Worm (Caenorhabditis elegans) whole organism, late embryonic: ENCODE results near the gene T06A1.5.

Experiments
- C08G9.2 ChIP-seq: sonication (generic microtip); optimal IDR thresholded peaks from 2 replicates; lab custom pipeline; 2016; ENCODE audit warnings: mild to moderate bottlenecking, missing genetic modification characterization, moderate library complexity, missing compliant biosample characterization
- C38D4.7 ChIP-seq: fragments of 200-800 bp; sonication (Bioruptor generic); optimal IDR thresholded peaks from 2 replicates; lab custom pipeline; 2018; ENCODE audit warnings: mild to moderate bottlenecking, missing genetic modification characterization, moderate library complexity, missing compliant biosample characterization
- F13H6.1 ChIP-seq: sonication (generic microtip); optimal IDR thresholded peaks from 2 replicates; lab custom pipeline; 2016; ENCODE audit warnings: missing genetic modification characterization, missing compliant biosample characterization
- K02D7.2 ChIP-seq: sonication (generic microtip); optimal IDR thresholded peaks from 2 replicates; lab custom pipeline; 2017; ENCODE audit warnings: mild to moderate bottlenecking, missing genetic modification characterization, missing compliant biosample characterization
- ama-1 ChIP-seq: fragments of 150-350 bp; optimal IDR thresholded peaks from 2 replicates; lab custom pipeline; 2014
- ceh-19 ChIP-seq: fragments of 200-800 bp; sonication (Bioruptor generic); optimal IDR thresholded peaks from 2 replicates; lab custom pipeline; 2018; ENCODE audit warnings: mild to moderate bottlenecking, missing genetic modification characterization, missing compliant biosample characterization
- ceh-2 ChIP-seq: sonication (generic microtip); optimal IDR thresholded peaks from 2 replicates; lab custom pipeline; 2016; ENCODE audit warnings: missing genotype, missing genetic modification characterization, missing compliant biosample characterization
- ceh-22 ChIP-seq: sonication (generic microtip); optimal IDR thresholded peaks from 2 replicates; lab custom pipeline; 2017; ENCODE audit warnings: missing biosample characterization, missing genetic modification characterization
- ceh-34 ChIP-seq: sonication (generic microtip); optimal IDR thresholded peaks from 2 replicates; lab custom pipeline; 2016; ENCODE audit warnings: mild to moderate bottlenecking, missing genetic modification characterization, missing compliant biosample characterization
- ceh-45 ChIP-seq: fragments of 200-800 bp; sonication (Bioruptor generic); IDR thresholded peaks from 2 replicates; pipeline ENCODE4 v1.3.6; 2022; ENCODE audit warnings: missing genetic modification reagents, missing genetic modification characterization, missing compliant biosample characterization
- che-1 ChIP-seq: sonication (generic microtip); optimal IDR thresholded peaks from 2 replicates; lab custom pipeline; 2016; ENCODE audit warnings: mild to moderate bottlenecking, missing genetic modification characterization, missing compliant biosample characterization
- dve-1 ChIP-seq: sonication (generic microtip); optimal IDR thresholded peaks from 2 replicates; lab custom pipeline; 2017; ENCODE audit warnings: antibody characterized with exemption, mild to moderate bottlenecking, missing genetic modification characterization, missing compliant biosample characterization
- elt-2 ChIP-seq: sonication (generic microtip); optimal IDR thresholded peaks from 2 replicates; lab custom pipeline; 2016; ENCODE audit warnings: missing genetic modification reagents, missing genetic modification characterization, missing compliant biosample characterization
- elt-4 ChIP-seq: sonication (generic microtip); optimal IDR thresholded peaks from 2 replicates; lab custom pipeline; 2016; ENCODE audit warnings: missing genetic modification characterization, missing compliant biosample characterization
- eyg-1 ChIP-seq: sonication (generic microtip); optimal IDR thresholded peaks from 2 replicates; lab custom pipeline; 2016; ENCODE audit warnings: missing genotype, missing genetic modification characterization, missing compliant biosample characterization
- gmeb-2 ChIP-seq: sonication (generic microtip); optimal IDR thresholded peaks from 2 replicates; lab custom pipeline; 2016; ENCODE audit warnings: missing genetic modification characterization, inconsistent platforms, missing compliant biosample characterization
- hlh-13 ChIP-seq: fragments of 200-800 bp; sonication (Bioruptor generic); optimal IDR thresholded peaks from 2 replicates; lab custom pipeline; 2018; ENCODE audit warnings: mild to moderate bottlenecking, missing genetic modification characterization, missing compliant biosample characterization
- hlh-15 ChIP-seq: sonication (generic microtip); optimal IDR thresholded peaks from 2 replicates; lab custom pipeline; 2016; ENCODE audit warnings: missing genetic modification characterization, missing compliant biosample characterization
- hlh-30 ChIP-seq: sonication (generic microtip); optimal IDR thresholded peaks from 2 replicates; lab custom pipeline; 2017; ENCODE audit warnings: antibody characterized with exemption, missing genetic modification characterization, missing compliant biosample characterization; ENCODE audit not compliant: insufficient read depth
- hlh-6 ChIP-seq: sonication (generic microtip); optimal IDR thresholded peaks from 2 replicates; lab custom pipeline; 2016; ENCODE audit warnings: missing genotype, missing genetic modification characterization, missing compliant biosample characterization
- lim-6 ChIP-seq: sonication (generic microtip); optimal IDR thresholded peaks from 2 replicates; lab custom pipeline; 2016; ENCODE audit warnings: missing genetic modification characterization, missing compliant biosample characterization
- madf-2 ChIP-seq: sonication (generic microtip); optimal IDR thresholded peaks from 2 replicates; lab custom pipeline; 2017; ENCODE audit warnings: missing genetic modification characterization, missing compliant biosample characterization
- nhr-11 ChIP-seq: fragments of 150-350 bp; optimal IDR thresholded peaks from 2 replicates; lab custom pipeline; 2014; ENCODE audit warnings: missing biosample characterization, missing genetic modification characterization
- nhr-232 ChIP-seq: sonication (generic microtip); optimal IDR thresholded peaks from 2 replicates; lab custom pipeline; 2016; ENCODE audit warnings: missing genetic modification characterization, missing compliant biosample characterization
- npax-4 ChIP-seq: sonication (generic microtip); optimal IDR thresholded peaks from 2 replicates; lab custom pipeline; 2016; ENCODE audit warnings: missing genetic modification characterization, missing compliant biosample characterization
- pag-3 ChIP-seq: sonication (generic microtip); optimal IDR thresholded peaks from 2 replicates; lab custom pipeline; 2016; ENCODE audit warnings: missing compliant biosample characterization, missing genetic modification characterization, borderline replicate concordance
- pax-1 ChIP-seq: fragments of 150-350 bp; optimal IDR thresholded peaks from 2 replicates; lab custom pipeline; 2014; ENCODE audit warnings: missing biosample characterization, missing genetic modification characterization
- pqm-1 ChIP-seq: sonication (generic microtip); optimal IDR thresholded peaks from 2 replicates; lab custom pipeline; 2016; ENCODE audit warnings: missing genetic modification characterization, missing compliant biosample characterization
- rnt-1 ChIP-seq: sonication (generic microtip); optimal IDR thresholded peaks from 2 replicates; lab custom pipeline; 2016; ENCODE audit warnings: missing genetic modification characterization, missing compliant biosample characterization
- sox-2 ChIP-seq: fragments of 200-800 bp; sonication (Bioruptor generic); IDR thresholded peaks from 2 replicates; pipeline ENCODE4 v1.3.6; 2022; ENCODE audit warnings: missing genetic modification reagents, missing genetic modification characterization, missing compliant biosample characterization
- syd-9 ChIP-seq: sonication (generic microtip); optimal IDR thresholded peaks from 2 replicates; lab custom pipeline; 2016; ENCODE audit warnings: mild to moderate bottlenecking, missing genetic modification characterization, moderate library complexity, missing compliant biosample characterization
- tbx-7 ChIP-seq: sonication (generic microtip); optimal IDR thresholded peaks from 2 replicates; lab custom pipeline; 2016; ENCODE audit warnings: missing genotype, missing genetic modification characterization, missing compliant biosample characterization
- ttx-3 ChIP-seq: sonication (generic microtip); optimal IDR thresholded peaks from 2 replicates; lab custom pipeline; 2016; ENCODE audit warnings: missing genetic modification reagents, missing genetic modification characterization, missing compliant biosample characterization
- unc-3 ChIP-seq, 2 experiments: fragments of 200-800 bp in 1 of 2; sonication (Bioruptor generic) in 1 of 2; sonication (generic microtip) in 1 of 2; conservative IDR thresholded peaks in 1 of 2; optimal IDR thresholded peaks in 1 of 2; 2 replicates each; pipeline versions ENCODE4 v1.3.6 to Lab custom; 2016 to 2022; ENCODE audit warnings: missing compliant biosample characterization in 2 of 2, missing genetic modification characterization in 2 of 2, missing genetic modification reagents in 1 of 2
- unc-42 ChIP-seq: sonication (generic microtip); optimal IDR thresholded peaks from 2 replicates; lab custom pipeline; 2016; ENCODE audit warnings: missing genotype, missing genetic modification characterization, missing compliant biosample characterization
- zip-5 ChIP-seq: sonication (generic microtip); optimal IDR thresholded peaks from 2 replicates; lab custom pipeline; 2016; ENCODE audit warnings: missing genetic modification characterization, missing compliant biosample characterization
- ztf-16 ChIP-seq: sonication (generic microtip); optimal IDR thresholded peaks from 2 replicates; lab custom pipeline; 2017; ENCODE audit warnings: missing genetic modification characterization, missing compliant biosample characterization

The T06A1.5 gene

DNA sequence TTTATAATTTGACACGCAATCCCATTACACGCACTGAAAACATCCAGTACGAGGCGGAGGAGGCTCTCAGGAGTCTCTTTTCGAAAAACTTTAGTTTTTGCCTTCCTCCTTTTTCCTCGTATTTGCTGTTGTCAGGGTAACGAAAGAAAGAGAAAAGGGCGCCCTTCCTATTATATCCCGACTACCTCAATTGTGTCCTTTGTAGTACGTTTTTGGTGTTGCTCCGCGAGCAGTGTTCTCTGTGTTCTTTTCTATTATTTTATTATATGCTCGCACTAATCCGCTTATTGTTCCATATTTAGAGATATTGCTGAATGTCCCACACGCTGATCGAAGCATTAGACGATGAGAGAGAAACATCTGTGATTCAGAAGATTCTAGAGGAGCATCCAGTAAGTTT lies 31.5 kb upstream of the T06A1.5 start, which contains the start of gene nphp-2:
Gene nphp-2, plus strand, starts transcription at position 301 of the 400 bp plus-strand sequence.
- TF ChIP-seq ceh-22 (no peak), syd-9 (no peak), F13H6.1 (tag; lab: Kevin White, UChicago) (no peak), unc-3 (GFP tag; conservative IDR thresholded peaks at IDR 0.05; lab: Robert Waterston, UW) (no peak), unc-3 (tag; optimal IDR thresholded peaks at IDR 0.05; lab: Kevin White, UChicago) (no peak), hlh-13 (GFP tag; lab: Kevin White, UChicago) (no peak), C38D4.7 (GFP tag; lab: Kevin White, UChicago) (no peak), eyg-1 (tag; lab: Kevin White, UChicago) (no peak), ceh-34 (no peak), ama-1 (lab: Kevin White, UChicago) (no peak), zip-5 (tag; lab: Kevin White, UChicago) (no peak), nhr-232 (no peak), pqm-1 (tag; lab: Kevin White, UChicago) (no peak), npax-4 (tag; lab: Kevin White, UChicago) (no peak), ceh-45 (no peak), elt-2 (tag; lab: Kevin White, UChicago) (no peak), C08G9.2 (tag; lab: Kevin White, UChicago) (no peak), nhr-11 (tag; lab: Kevin White, UChicago) (no peak)
- TF ChIP-seq, all 69 proteins: peak for 0

ce11 chrV:1907350-1907749 lies 19.7 kb upstream of the T06A1.5 start, which contains the start of gene Y32G9A.5:
Gene Y32G9A.5, plus strand, starts transcription at chrV:1907650.
- TF ChIP-seq madf-2 (tag; lab: Kevin White, UChicago) (no peak), lim-6 (tag; lab: Kevin White, UChicago) (no peak)
- TF ChIP-seq, all 69 proteins: peak for 0

DNA sequence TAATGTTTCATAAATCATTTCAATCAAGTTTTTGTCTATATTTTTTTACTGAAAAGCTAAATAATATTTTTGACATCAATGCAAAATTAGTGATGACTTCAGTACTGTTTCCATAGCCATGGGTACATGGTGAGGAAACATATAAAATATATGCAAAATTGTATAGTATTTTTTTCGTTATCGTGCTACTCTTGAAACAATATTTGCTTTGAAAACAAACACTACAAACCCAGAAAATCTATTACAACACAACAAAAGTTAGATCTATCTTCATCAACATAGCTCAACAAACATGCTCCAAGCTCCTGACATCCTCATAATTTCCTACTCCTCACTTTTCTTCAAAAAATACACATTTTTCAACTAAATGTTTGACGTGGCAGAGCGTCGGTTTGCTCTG lies 18.5 kb upstream of the T06A1.5 start, which contains the start of gene srp-3:
Gene srp-3, plus strand, starts transcription at position 301 of the 400 bp plus-strand sequence.
- no peak for TF ChIP-seq unc-42 (tag; lab: Kevin White, UChicago)
- TF ChIP-seq elt-2 (tag; lab: Kevin White, UChicago), result no peak
- no peak for TF ChIP-seq sox-2
- no peak for TF ChIP-seq ceh-19 (GFP tag; lab: Kevin White, UChicago)
- TF ChIP-seq ama-1 (lab: Kevin White, UChicago), result no peak
- no peak for TF ChIP-seq tbx-7
- TF ChIP-seq pag-3 (tag; lab: Kevin White, UChicago), result no peak
- TF ChIP-seq ttx-3, result no peak
- TF ChIP-seq ceh-2 (tag; lab: Kevin White, UChicago), result no peak
- TF ChIP-seq pqm-1 (tag; lab: Kevin White, UChicago), result no peak
- no peak for TF ChIP-seq gmeb-2 (tag; lab: Kevin White, UChicago)
- TF ChIP-seq ztf-16 (tag; lab: Kevin White, UChicago), result no peak
- no peak for TF ChIP-seq ceh-34
- TF ChIP-seq K02D7.2 (tag; lab: Kevin White, UChicago), result no peak
- TF ChIP-seq npax-4 (tag; lab: Kevin White, UChicago), result no peak
- TF ChIP-seq hlh-30, result no peak

DNA sequence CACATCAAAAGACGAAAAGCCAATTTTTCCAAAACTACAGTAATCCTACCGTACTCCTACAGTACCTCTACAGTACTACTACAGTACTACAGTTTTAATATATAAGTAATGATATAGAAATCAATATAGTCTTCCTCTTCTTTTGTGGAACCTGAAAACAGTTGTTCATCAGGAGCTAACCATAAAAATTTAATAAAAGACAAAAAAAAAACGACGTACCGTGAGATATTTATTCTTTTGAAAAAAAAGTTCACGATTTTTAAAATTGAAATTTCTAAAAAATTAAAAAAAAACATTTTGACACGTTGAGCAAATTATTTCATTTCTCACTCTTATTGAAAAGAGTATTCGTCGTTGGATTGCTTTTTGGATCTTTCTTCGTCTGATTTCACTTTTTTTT lies 15.9 kb upstream of the T06A1.5 start, which contains the start of gene Y32G9A.3:
Gene Y32G9A.3, plus strand, starts transcription at position 301 of the 400 bp plus-strand sequence.
- TF ChIP-seq dve-1 (tag; lab: Kevin White, UChicago), result no peak
- no peak for TF ChIP-seq pag-3 (tag; lab: Kevin White, UChicago)
- TF ChIP-seq unc-42 (tag; lab: Kevin White, UChicago), result no peak
- TF ChIP-seq hlh-15 (tag; lab: Kevin White, UChicago), result no peak
- TF ChIP-seq unc-3 (GFP tag; conservative IDR thresholded peaks at IDR 0.05; lab: Robert Waterston, UW), result no peak
- no peak for TF ChIP-seq unc-3 (tag; optimal IDR thresholded peaks at IDR 0.05; lab: Kevin White, UChicago)
- no peak for TF ChIP-seq pqm-1 (tag; lab: Kevin White, UChicago)
- TF ChIP-seq rnt-1 (tag; lab: Kevin White, UChicago), result no peak
- TF ChIP-seq hlh-6 (tag; lab: Kevin White, UChicago), result no peak
- TF ChIP-seq eyg-1 (tag; lab: Kevin White, UChicago), result no peak
- no peak for TF ChIP-seq elt-4 (tag; lab: Kevin White, UChicago)
- TF ChIP-seq pax-1 (tag; lab: Kevin White, UChicago), result no peak
- no peak for TF ChIP-seq che-1
